Fruit fly (Drosophila melanogaster) whole organism, embryonic: ENCODE results near the gene CG12017.

Source experiments
- Bgb ChIP-seq: fragments of 200-800 bp; sonication (Bioruptor generic); IDR thresholded peaks from 2 replicates; pipeline ENCODE4 v1.3.6; 2022; ENCODE audit warnings: missing biosample characterization, missing genetic modification characterization; ENCODE audit not compliant: partially characterized antibody
- CG10543 ChIP-seq: fragments of 200-800 bp; sonication (Bioruptor generic); optimal IDR thresholded peaks from 3 replicates; lab custom pipeline; 2017; ENCODE audit warnings: missing biosample characterization, mild to moderate bottlenecking, missing genetic modification characterization, moderate library complexity
- CG10565 ChIP-seq: fragments of 200-800 bp; sonication (Bioruptor generic); optimal IDR thresholded peaks from 3 replicates; lab custom pipeline; 2016; ENCODE audit warnings: missing biosample characterization, mild to moderate bottlenecking, missing genetic modification characterization
- CG10654 ChIP-seq: fragments of 200-800 bp; sonication (Bioruptor generic); optimal IDR thresholded peaks from 2 replicates; lab custom pipeline; 2016; ENCODE audit warnings: missing biosample characterization, missing genetic modification characterization
- CG11247 ChIP-seq: fragments of 200-800 bp; sonication (Bioruptor generic); IDR thresholded peaks from 2 replicates; pipeline ENCODE4 v1.3.6; 2022; ENCODE audit warnings: missing biosample characterization, missing genetic modification characterization
- CG12659 ChIP-seq: fragments of 200-800 bp; sonication (Bioruptor generic); optimal IDR thresholded peaks from 3 replicates; lab custom pipeline; 2017; ENCODE audit warnings: mild to moderate bottlenecking, missing biosample characterization, missing genetic modification reagents, missing genetic modification characterization
- CG13296 ChIP-seq: fragments of 200-800 bp; sonication (Bioruptor generic); optimal IDR thresholded peaks from 3 replicates; lab custom pipeline; 2018; ENCODE audit warnings: missing biosample characterization, mild to moderate bottlenecking, missing genetic modification characterization
- CG15601 ChIP-seq: fragments of 200-800 bp; sonication (Bioruptor generic); optimal IDR thresholded peaks from 3 replicates; lab custom pipeline; 2019; ENCODE audit warnings: missing biosample characterization, mild to moderate bottlenecking, missing genetic modification characterization, moderate library complexity
- CG16863 ChIP-seq: fragments of 200-800 bp; sonication (Bioruptor generic); optimal IDR thresholded peaks from 3 replicates; lab custom pipeline; 2016; ENCODE audit warnings: missing biosample characterization, missing genetic modification characterization
- CG18262 ChIP-seq: fragments of 200-800 bp; optimal IDR thresholded peaks from 3 replicates; lab custom pipeline; 2019; ENCODE audit warnings: missing biosample characterization, mild to moderate bottlenecking, missing genetic modification characterization, moderate library complexity
- CG6175 ChIP-seq: fragments of 200-800 bp; sonication (Bioruptor generic); IDR thresholded peaks from 3 replicates; pipeline ENCODE4 v1.3.6; 2022; ENCODE audit warnings: missing biosample characterization, missing genetic modification characterization
- CG8765 ChIP-seq: fragments of 200-800 bp; sonication (Bioruptor generic); IDR thresholded peaks from 2 replicates; pipeline ENCODE4 v1.3.6; 2022; ENCODE audit warnings: missing biosample characterization, missing genetic modification characterization
- CG8924 ChIP-seq: fragments of 200-800 bp; optimal IDR thresholded peaks from 3 replicates; lab custom pipeline; 2019; ENCODE audit warnings: missing biosample characterization, mild to moderate bottlenecking, missing genetic modification characterization, moderate library complexity
- CG8944 ChIP-seq: fragments of 200-800 bp; sonication (Bioruptor generic); optimal IDR thresholded peaks from 3 replicates; lab custom pipeline; 2016; ENCODE audit warnings: missing biosample characterization, missing genetic modification characterization
- CG9817 ChIP-seq: fragments of 200-800 bp; sonication (Bioruptor generic); optimal IDR thresholded peaks from 2 replicates; lab custom pipeline; 2018; ENCODE audit warnings: missing biosample characterization, mild to moderate bottlenecking, missing genetic modification characterization, moderate library complexity
- CrebB ChIP-seq: fragments of 200-800 bp; sonication (Bioruptor generic); optimal IDR thresholded peaks from 3 replicates; lab custom pipeline; 2018; ENCODE audit warnings: missing biosample characterization, mild to moderate bottlenecking, missing genetic modification characterization
- D19A ChIP-seq: fragments of 200-800 bp; optimal IDR thresholded peaks from 3 replicates; lab custom pipeline; 2019; ENCODE audit warnings: missing biosample characterization, mild to moderate bottlenecking, missing genetic modification characterization, moderate library complexity
- Dll ChIP-seq: fragments of 200-800 bp; sonication (Bioruptor generic); IDR thresholded peaks from 4 replicates; pipeline ENCODE4 v1.3.6; 2022; ENCODE audit warnings: missing biosample characterization, missing genetic modification characterization; ENCODE audit not compliant: partially characterized antibody
- HLH3B ChIP-seq: fragments of 200-800 bp; sonication (Bioruptor generic); IDR thresholded peaks from 2 replicates; pipeline ENCODE4 v1.3.6; 2022; ENCODE audit warnings: missing biosample characterization, missing genetic modification characterization
- Hmr ChIP-seq: fragments of 200-800 bp; sonication (Bioruptor generic); optimal IDR thresholded peaks from 3 replicates; lab custom pipeline; 2017; ENCODE audit warnings: mild to moderate bottlenecking, missing biosample characterization, missing genetic modification reagents, missing genetic modification characterization
- NC2α ChIP-seq: fragments of 200-800 bp; sonication (Bioruptor generic); optimal IDR thresholded peaks from 2 replicates; lab custom pipeline; 2016; ENCODE audit warnings: missing biosample characterization, missing genetic modification characterization
- Poxn ChIP-seq: fragments of 200-800 bp; sonication (Bioruptor generic); IDR thresholded peaks from 2 replicates; pipeline ENCODE4 v1.3.6; 2022; ENCODE audit warnings: missing biosample characterization, missing genetic modification characterization
- Xrp1 ChIP-seq: fragments of 200-800 bp; sonication (Bioruptor generic); IDR thresholded peaks from 2 replicates; pipeline ENCODE4 v1.3.6; 2022; ENCODE audit warnings: missing biosample characterization, missing genetic modification characterization
- bab2 ChIP-seq: fragments of 200-800 bp; sonication (Bioruptor generic); optimal IDR thresholded peaks from 2 replicates; lab custom pipeline; 2016; ENCODE audit warnings: missing biosample characterization, missing genetic modification characterization
- bigmax ChIP-seq: fragments of 200-800 bp; sonication (Bioruptor generic); optimal IDR thresholded peaks from 2 replicates; lab custom pipeline; 2018; ENCODE audit warnings: missing biosample characterization, mild to moderate bottlenecking, missing genetic modification characterization
- corto ChIP-seq: fragments of 200-800 bp; sonication (Bioruptor generic); optimal IDR thresholded peaks from 2 replicates; lab custom pipeline; 2016; ENCODE audit warnings: missing biosample characterization, mild to moderate bottlenecking, missing genetic modification characterization, moderate library complexity
- crc ChIP-seq: fragments of 200-800 bp; sonication (Bioruptor generic); optimal IDR thresholded peaks from 2 replicates; lab custom pipeline; 2016; ENCODE audit warnings: missing biosample characterization, missing genetic modification characterization
- dati ChIP-seq: fragments of 200-800 bp; sonication (Bioruptor generic); IDR thresholded peaks from 2 replicates; pipeline ENCODE4 v1.3.6; 2022; ENCODE audit warnings: missing biosample characterization, missing genetic modification characterization
- dysf ChIP-seq: fragments of 200-800 bp; sonication (Bioruptor generic); IDR thresholded peaks from 3 replicates; pipeline ENCODE4 v1.3.6; 2022; ENCODE audit warnings: missing biosample characterization, missing genetic modification characterization
- fd64A ChIP-seq: fragments of 200-800 bp; sonication (Bioruptor generic); optimal IDR thresholded peaks from 3 replicates; lab custom pipeline; 2018; ENCODE audit warnings: missing biosample characterization, mild to moderate bottlenecking, missing genetic modification characterization
- gfzf ChIP-seq: fragments of 200-800 bp; sonication (Bioruptor generic); optimal IDR thresholded peaks from 2 replicates; lab custom pipeline; 2016; ENCODE audit warnings: missing biosample characterization, mild to moderate bottlenecking, missing genetic modification characterization, moderate library complexity
- gro ChIP-seq: fragments of 200-800 bp; sonication (Bioruptor generic); optimal IDR thresholded peaks from 2 replicates; lab custom pipeline; 2016; ENCODE audit warnings: missing biosample characterization, missing genetic modification characterization
- jumu ChIP-seq: fragments of 200-800 bp; sonication (Bioruptor generic); optimal IDR thresholded peaks from 3 replicates; lab custom pipeline; 2016; ENCODE audit warnings: missing biosample characterization, missing genetic modification characterization
- kay ChIP-seq: fragments of 200-800 bp; sonication (Bioruptor generic); optimal IDR thresholded peaks from 2 replicates; lab custom pipeline; 2016; ENCODE audit warnings: missing biosample characterization, missing genetic modification characterization
- knrl ChIP-seq: fragments of 200-800 bp; sonication (Bioruptor generic); IDR thresholded peaks from 3 replicates; pipeline ENCODE4 v1.3.6; 2022; ENCODE audit warnings: missing biosample characterization, missing genetic modification characterization; ENCODE audit not compliant: partially characterized antibody
- lola ChIP-seq, 3 experiments: fragments of >200 bp in 2 of 3; fragments of 200-800 bp in 1 of 3; sonication (Bioruptor generic) in 1 of 3; optimal IDR thresholded peaks; 2 replicates each; lab custom pipeline; 2017 to 2019; ENCODE audit warnings: missing biosample characterization in 3 of 3, missing genetic modification characterization in 3 of 3, mild to moderate bottlenecking in 1 of 3, moderate library complexity in 1 of 3
- luna ChIP-seq: fragments of 200-800 bp; sonication (Bioruptor generic); optimal IDR thresholded peaks from 2 replicates; lab custom pipeline; 2016; ENCODE audit warnings: missing biosample characterization, missing genetic modification characterization
- mam ChIP-seq: fragments of 200-800 bp; sonication (Bioruptor generic); optimal IDR thresholded peaks from 3 replicates; lab custom pipeline; 2016; ENCODE audit warnings: missing biosample characterization, missing genetic modification characterization
- mld ChIP-seq: fragments of 200-800 bp; sonication (Bioruptor generic); IDR thresholded peaks from 3 replicates; pipeline ENCODE4 v1.3.6; 2022; ENCODE audit warnings: missing biosample characterization, missing genetic modification characterization; ENCODE audit not compliant: partially characterized antibody
- pb ChIP-seq: fragments of 200-800 bp; sonication (Bioruptor generic); optimal IDR thresholded peaks from 3 replicates; lab custom pipeline; 2016; ENCODE audit warnings: missing biosample characterization, missing genetic modification characterization
- pfk ChIP-seq: fragments of 200-800 bp; sonication (Bioruptor generic); optimal IDR thresholded peaks from 2 replicates; lab custom pipeline; 2018; ENCODE audit warnings: missing biosample characterization, mild to moderate bottlenecking, missing genetic modification characterization, moderate library complexity
- rib ChIP-seq: fragments of 200-800 bp; sonication (Bioruptor generic); IDR thresholded peaks from 2 replicates; pipeline ENCODE4 v1.3.6; 2022; ENCODE audit warnings: missing biosample characterization, missing genetic modification characterization
- run ChIP-seq: fragments of 200-800 bp; sonication (Bioruptor generic); optimal IDR thresholded peaks from 3 replicates; lab custom pipeline; 2018; ENCODE audit warnings: missing biosample characterization, mild to moderate bottlenecking, missing genetic modification characterization
- scrt ChIP-seq: fragments of 200-800 bp; sonication (Bioruptor generic); optimal IDR thresholded peaks from 2 replicates; lab custom pipeline; 2018; ENCODE audit warnings: missing biosample characterization, mild to moderate bottlenecking, missing genetic modification characterization, moderate library complexity
- sim ChIP-seq: fragments of 200-800 bp; sonication (Bioruptor generic); IDR thresholded peaks from 2 replicates; pipeline ENCODE4 v1.3.6; 2022; ENCODE audit warnings: missing biosample characterization, missing genetic modification characterization
- slou ChIP-seq: fragments of 200-800 bp; sonication (Bioruptor generic); optimal IDR thresholded peaks from 3 replicates; lab custom pipeline; 2016; ENCODE audit warnings: missing biosample characterization, missing genetic modification characterization
- slp2 ChIP-seq: fragments of 200-800 bp; sonication (Bioruptor generic); optimal IDR thresholded peaks from 2 replicates; lab custom pipeline; 2016; ENCODE audit warnings: missing biosample characterization, missing genetic modification characterization
- stc ChIP-seq: fragments of 200-800 bp; sonication (Bioruptor generic); IDR thresholded peaks from 2 replicates; pipeline ENCODE4 v1.3.6; 2022; ENCODE audit warnings: missing biosample characterization, missing genetic modification characterization
- tio ChIP-seq: fragments of 200-800 bp; sonication (Bioruptor generic); optimal IDR thresholded peaks from 2 replicates; lab custom pipeline; 2017; ENCODE audit warnings: missing biosample characterization, missing genetic modification characterization, inconsistent platforms
- toy ChIP-seq: fragments of 200-800 bp; sonication (Bioruptor generic); IDR thresholded peaks from 2 replicates; pipeline ENCODE4 v1.3.6; 2022; ENCODE audit warnings: missing biosample characterization, missing genetic modification characterization
- trem ChIP-seq: fragments of 200-800 bp; optimal IDR thresholded peaks from 3 replicates; lab custom pipeline; 2019; ENCODE audit warnings: missing biosample characterization, mild to moderate bottlenecking, missing genetic modification characterization, moderate library complexity
- wor ChIP-seq: fragments of 200-800 bp; sonication (Bioruptor generic); IDR thresholded peaks from 2 replicates; pipeline ENCODE4 v1.3.6; 2022; ENCODE audit warnings: missing biosample characterization, missing genetic modification characterization

CG12017 gene

dm6 chr3L:3334784-3335183 is 54.7 kb downstream of the CG12017 start, which contains the start of gene CG14969 (continued):
- TF ChIP-seq fd64A (GFP tag; lab: Kevin White, UChicago) (no peak), sim (GFP tag; lab: Robert Waterston, UW) (no peak), slp2 (GFP tag; lab: Kevin White, UChicago) (no peak), pfk (GFP tag; lab: Kevin White, UChicago) (no peak), run (tag; lab: Kevin White, UChicago) (no peak), CG10543 (GFP tag; lab: Kevin White, UChicago) (no peak), slou (no peak), toy (GFP tag; lab: Robert Waterston, UW) (no peak), CG8924 (tag; lab: Kevin White, UChicago) (peak; percentile 3), mam (GFP tag; lab: Kevin White, UChicago) (no peak), CG9817 (no peak), stc (no peak), Hmr (GFP tag; lab: Kevin White, UChicago) (no peak), CrebB (tag; lab: Kevin White, UChicago) (no peak), wor (no peak), lola (GFP tag; optimal IDR thresholded peaks at IDR 0.05; lab: Kevin White, UChicago) (no peak), CG16863 (GFP tag; lab: Kevin White, UChicago) (no peak), bab2 (no peak), CG6175 (GFP tag; lab: Robert Waterston, UW) (no peak), kay (no peak), D19A (no peak), rib (GFP tag; lab: Robert Waterston, UW) (no peak), CG15601 (tag; lab: Kevin White, UChicago) (no peak), Xrp1 (GFP tag; lab: Robert Waterston, UW) (no peak), mld (0 out of 3 replicates have a peak, but pooled peaks have one; percentile 30), CG12659 (GFP tag; lab: Kevin White, UChicago) (peak; percentile 37), bigmax (GFP tag; lab: Kevin White, UChicago) (no peak), Bgb (GFP tag; lab: Robert Waterston, UW) (peak; percentile 45; the same call in 1 of the 2 replicates), CG10565 (GFP tag; lab: Kevin White, UChicago) (no peak), Dll (GFP tag; lab: Robert Waterston, UW) (peak; percentile 52; the same call in 1 of the 4 replicates), crc (no peak), scrt (GFP tag; lab: Kevin White, UChicago) (no peak), knrl (GFP tag; lab: Robert Waterston, UW) (peak; percentile 39; the same call in 2 of the 3 replicates), trem (tag; lab: Kevin White, UChicago) (peak; percentile 40), luna (no peak), HLH3B (GFP tag; lab: Robert Waterston, UW) (no peak), NC2α (no peak), CG18262 (no peak), corto (GFP tag; lab: Kevin White, UChicago) (no peak), Poxn (GFP tag; lab: Robert Waterston, UW) (no peak), gfzf (GFP tag; lab: Kevin White, UChicago) (peak; percentile 40), dysf (GFP tag; lab: Robert Waterston, UW) (no peak), gro (GFP tag; lab: Kevin White, UChicago) (peak; percentile 41), jumu (GFP tag; lab: Kevin White, UChicago) (no peak), CG13296 (no peak), dati (GFP tag; lab: Robert Waterston, UW) (no peak), tio (GFP tag; lab: Kevin White, UChicago) (no peak), pb (GFP tag; lab: Kevin White, UChicago) (no peak), CG11247 (GFP tag; lab: Robert Waterston, UW) (no peak), CG8765 (GFP tag; lab: Robert Waterston, UW) (no peak), CG8944 (GFP tag; lab: Kevin White, UChicago) (no peak), CG10654 (GFP tag; lab: Kevin White, UChicago) (no peak)
